Fruit fly (Drosophila melanogaster) whole organism, prepupa: ENCODE results near the gene ras.
A peak's percentile ranks its signal among the peaks of the same experiment; 100 is the strongest.

Experiments used
- CG10631 ChIP-seq: fragments of 200-800 bp; sonication (Bioruptor generic); optimal IDR thresholded peaks from 2 replicates; lab custom pipeline; 2016; ENCODE audit warnings: missing biosample characterization, missing genetic modification characterization
- CG10669 ChIP-seq: fragments of 200-800 bp; sonication (Bioruptor generic); optimal IDR thresholded peaks from 3 replicates; lab custom pipeline; 2018; ENCODE audit warnings: missing biosample characterization, mild to moderate bottlenecking, missing genetic modification characterization, moderate library complexity
- CG11294 ChIP-seq: fragments of 200-800 bp; sonication (Bioruptor generic); IDR thresholded peaks from 2 replicates; pipeline ENCODE4 v1.3.6; 2022; ENCODE audit warnings: missing biosample characterization, missing genetic modification characterization
- CG15336 ChIP-seq: fragments of 200-800 bp; sonication (Bioruptor generic); IDR thresholded peaks from 2 replicates; pipeline ENCODE4 v1.3.6; 2022; ENCODE audit warnings: missing biosample characterization, missing genetic modification characterization
- CG3032 ChIP-seq: fragments of 200-800 bp; optimal IDR thresholded peaks from 2 replicates; lab custom pipeline; 2019; ENCODE audit warnings: missing biosample characterization, mild to moderate bottlenecking, missing genetic modification characterization, moderate library complexity
- CG32006 ChIP-seq: fragments of 200-800 bp; sonication (Bioruptor generic); optimal IDR thresholded peaks from 3 replicates; lab custom pipeline; 2017; ENCODE audit warnings: missing biosample characterization, mild to moderate bottlenecking, missing genetic modification characterization
- CG4318 ChIP-seq: fragments of 200-800 bp; sonication (Bioruptor generic); optimal IDR thresholded peaks from 3 replicates; lab custom pipeline; 2017; ENCODE audit warnings: missing biosample characterization, mild to moderate bottlenecking, missing genetic modification characterization
- CG6792 ChIP-seq: fragments of 200-800 bp; sonication (Bioruptor generic); optimal IDR thresholded peaks from 3 replicates; lab custom pipeline; 2016; ENCODE audit warnings: missing biosample characterization, missing genetic modification characterization
- CG6808 ChIP-seq: fragments of 200-800 bp; sonication (Bioruptor generic); optimal IDR thresholded peaks from 3 replicates; lab custom pipeline; 2017; ENCODE audit warnings: missing biosample characterization, missing genetic modification characterization, mild to moderate bottlenecking, moderate library complexity, missing genetic modification reagents
- CG8119 ChIP-seq: fragments of 200-800 bp; sonication (Bioruptor generic); IDR thresholded peaks from 3 replicates; pipeline ENCODE4 v1.3.6; 2022; ENCODE audit warnings: missing biosample characterization, missing genetic modification characterization
- CG8632 ChIP-seq: fragments of 200-800 bp; sonication (Bioruptor generic); optimal IDR thresholded peaks from 3 replicates; lab custom pipeline; 2016; ENCODE audit warnings: missing biosample characterization, missing genetic modification characterization
- Eip75B ChIP-seq: fragments of 200-800 bp; sonication (Bioruptor generic); optimal IDR thresholded peaks from 3 replicates; lab custom pipeline; 2016; ENCODE audit warnings: missing biosample characterization, missing genetic modification characterization
- Eip78C ChIP-seq: fragments of 200-800 bp; sonication (Bioruptor generic); peaks from one replicate; lab custom pipeline; 2016; ENCODE audit warnings: missing biosample characterization, missing genetic modification characterization
- Eip93F ChIP-seq: fragments of 200-800 bp; sonication (Bioruptor generic); optimal IDR thresholded peaks from 2 replicates; lab custom pipeline; 2016; ENCODE audit warnings: missing biosample characterization, mild to moderate bottlenecking, missing genetic modification characterization
- Ets21C ChIP-seq: fragments of 200-800 bp; sonication (Bioruptor generic); optimal IDR thresholded peaks from 3 replicates; lab custom pipeline; 2016; ENCODE audit warnings: missing biosample characterization, missing genetic modification characterization
- Ets96B ChIP-seq: fragments of 200-800 bp; optimal IDR thresholded peaks from 2 replicates; lab custom pipeline; 2019; ENCODE audit warnings: missing biosample characterization, mild to moderate bottlenecking, missing genetic modification characterization, moderate library complexity
- Hr38 ChIP-seq: sonication (Bioruptor generic); optimal IDR thresholded peaks from 2 replicates; lab custom pipeline; 2016; ENCODE audit warnings: missing biosample characterization, missing genetic modification characterization
- Hr4 ChIP-seq: fragments of 200-800 bp; sonication (Bioruptor generic); optimal IDR thresholded peaks from 3 replicates; lab custom pipeline; 2016; ENCODE audit warnings: missing biosample characterization, missing genetic modification characterization
- Met ChIP-seq: fragments of 200-800 bp; sonication (Bioruptor generic); optimal IDR thresholded peaks from 3 replicates; lab custom pipeline; 2016; ENCODE audit warnings: missing biosample characterization, missing genetic modification characterization
- OdsH ChIP-seq: fragments of 200-800 bp; sonication (Bioruptor generic); optimal IDR thresholded peaks from 3 replicates; lab custom pipeline; 2016; ENCODE audit warnings: missing biosample characterization, missing genetic modification characterization
- Smox ChIP-seq: fragments of 200-800 bp; sonication (Bioruptor generic); optimal IDR thresholded peaks from 3 replicates; lab custom pipeline; 2016; ENCODE audit warnings: missing biosample characterization, missing genetic modification characterization
- Sox14 ChIP-seq: fragments of 200-800 bp; sonication (Bioruptor generic); optimal IDR thresholded peaks from 3 replicates; lab custom pipeline; 2016; ENCODE audit warnings: missing biosample characterization, missing genetic modification characterization
- achi ChIP-seq: fragments of 200-800 bp; sonication (Bioruptor generic); optimal IDR thresholded peaks from 3 replicates; lab custom pipeline; 2016; ENCODE audit warnings: missing biosample characterization, missing genetic modification characterization
- acj6 ChIP-seq: fragments of 200-800 bp; sonication (Bioruptor generic); optimal IDR thresholded peaks from 3 replicates; lab custom pipeline; 2016; ENCODE audit warnings: missing biosample characterization, missing genetic modification characterization
- dac ChIP-seq: fragments of 200-800 bp; sonication (Bioruptor generic); optimal IDR thresholded peaks from 2 replicates; lab custom pipeline; 2017; ENCODE audit warnings: missing biosample characterization, mild to moderate bottlenecking, missing genetic modification characterization
- dsx ChIP-seq: fragments of 200-800 bp; optimal IDR thresholded peaks from 3 replicates; lab custom pipeline; 2019; ENCODE audit warnings: missing biosample characterization, mild to moderate bottlenecking, missing genetic modification characterization, moderate library complexity; ENCODE audit not compliant: poor library complexity, severe bottlenecking
- esn ChIP-seq: fragments of 200-800 bp; sonication (Bioruptor generic); optimal IDR thresholded peaks from 2 replicates; lab custom pipeline; 2016; ENCODE audit warnings: missing biosample characterization, mild to moderate bottlenecking, missing genetic modification characterization, moderate library complexity
- fd59A ChIP-seq: fragments of 200-800 bp; sonication (Bioruptor generic); optimal IDR thresholded peaks from 2 replicates; lab custom pipeline; 2017; ENCODE audit warnings: missing biosample characterization, mild to moderate bottlenecking, missing genetic modification characterization, missing genetic modification reagents
- fkh ChIP-seq: fragments of 200-800 bp; sonication (Bioruptor generic); optimal IDR thresholded peaks from 3 replicates; lab custom pipeline; 2017; ENCODE audit warnings: missing biosample characterization, mild to moderate bottlenecking, missing genetic modification characterization, moderate library complexity
- lz ChIP-seq: fragments of 200-800 bp; sonication (Bioruptor generic); optimal IDR thresholded peaks from 3 replicates; lab custom pipeline; 2016; ENCODE audit warnings: missing biosample characterization, missing genetic modification characterization
- net ChIP-seq: fragments of 200-800 bp; sonication (Bioruptor generic); optimal IDR thresholded peaks from 3 replicates; lab custom pipeline; 2016; ENCODE audit warnings: missing biosample characterization, missing genetic modification characterization
- pdm3 ChIP-seq: fragments of 200-800 bp; sonication (Bioruptor generic); optimal IDR thresholded peaks from 3 replicates; lab custom pipeline; 2016; ENCODE audit warnings: missing biosample characterization, missing genetic modification characterization
- salr ChIP-seq, 2 experiments: fragments of 200-800 bp; sonication (Bioruptor generic); optimal IDR thresholded peaks; 3 replicates each; lab custom pipeline; 2016 to 2018; ENCODE audit warnings: missing biosample characterization in 2 of 2, missing genetic modification characterization in 2 of 2, mild to moderate bottlenecking in 1 of 2
- spab ChIP-seq: fragments of 200-800 bp; sonication (Bioruptor generic); optimal IDR thresholded peaks from 2 replicates; lab custom pipeline; 2017; ENCODE audit warnings: missing biosample characterization, mild to moderate bottlenecking, missing genetic modification characterization, missing genetic modification reagents
- ss ChIP-seq, 2 experiments: fragments of 200-800 bp; sonication (Bioruptor generic); optimal IDR thresholded peaks; 2 replicates in 1 of 2; 3 replicates in 1 of 2; lab custom pipeline; 2017 to 2018; ENCODE audit warnings: mild to moderate bottlenecking in 2 of 2, missing biosample characterization in 2 of 2, missing genetic modification characterization in 2 of 2, moderate library complexity in 1 of 2
- svp ChIP-seq: fragments of 200-800 bp; sonication (Bioruptor generic); peaks from one replicate; lab custom pipeline; 2016; ENCODE audit warnings: missing biosample characterization, missing genetic modification characterization
- topi ChIP-seq: fragments of 200-800 bp; sonication (Bioruptor generic); optimal IDR thresholded peaks from 3 replicates; lab custom pipeline; 2016; ENCODE audit warnings: missing biosample characterization, missing genetic modification characterization
- vri ChIP-seq: fragments of 200-800 bp; sonication (Bioruptor generic); optimal IDR thresholded peaks from 3 replicates; lab custom pipeline; 2016; ENCODE audit warnings: missing biosample characterization, mild to moderate bottlenecking, missing genetic modification characterization

The ras gene

dm6 chrX:10750676-10751075 lies 6.4 kb downstream of the ras start:
- TF ChIP-seq Eip78C (peak; percentile 54), Eip75B (GFP tag; lab: Kevin White, UChicago) (no peak)

- TF ChIP-seq spab: no peak
Measured at dm6 chrX:10751777-10752176, 7.5 kb downstream of the ras start.

- TF ChIP-seq vri (no peak), net (GFP tag; lab: Kevin White, UChicago) (no peak), Ets96B (tag; lab: Kevin White, UChicago) (peak; percentile 1), CG32006 (GFP tag; lab: Kevin White, UChicago) (peak; percentile 47), CG4318 (GFP tag; lab: Kevin White, UChicago) (no peak), CG15336 (no peak), lz (GFP tag; lab: Kevin White, UChicago) (no peak), Eip78C (peak; percentile 59), topi (GFP tag; lab: Kevin White, UChicago) (peak; percentile 3), CG3032 (tag; lab: Kevin White, UChicago) (no peak), Met (GFP tag; lab: Kevin White, UChicago) (peak; percentile 3), CG6792 (GFP tag; lab: Kevin White, UChicago) (no peak), Hr38 (GFP tag; lab: Kevin White, UChicago) (no peak), Eip93F (GFP tag; lab: Kevin White, UChicago) (no peak), salr (GFP tag; optimal IDR thresholded peaks at IDR 0.05; lab: Kevin White, UChicago) (peak in 1 of 2 experiments; percentile 43), svp (GFP tag; lab: Kevin White, UChicago) (peak; percentile 49), Smox (GFP tag; lab: Kevin White, UChicago) (peak; percentile 9), CG10631 (GFP tag; lab: Kevin White, UChicago) (peak; percentile 33), CG8632 (peak; percentile 4), esn (GFP tag; lab: Kevin White, UChicago) (peak; percentile 22), dsx (peak; percentile 53), OdsH (no peak), pdm3 (GFP tag; lab: Kevin White, UChicago) (peak; percentile 30), fd59A (GFP tag; lab: Kevin White, UChicago) (no peak), Sox14 (GFP tag; lab: Kevin White, UChicago) (no peak), fkh (no peak), ss (GFP tag; optimal IDR thresholded peaks at IDR 0.05; lab: Kevin White, UChicago) (peak in 1 of 2 experiments; percentile 18), CG6808 (GFP tag; lab: Kevin White, UChicago) (peak; percentile 20), CG10669 (GFP tag; lab: Kevin White, UChicago) (peak; percentile 36), CG11294 (GFP tag; lab: Robert Waterston, UW) (no peak), CG8119 (no peak), Eip75B (GFP tag; lab: Kevin White, UChicago) (peak; percentile 2), spab (peak; percentile 2), Hr4 (peak; percentile 24), dac (GFP tag; lab: Kevin White, UChicago) (peak; percentile 20)
Measured at dm6 chrX:10756026-10756561, 11.8 kb downstream of the ras start.

dm6 chrX:10757616-10758078 lies 13.3 kb downstream of the ras start, which contains the start of gene Rph:
TSS of gene Rph (minus strand) at chrX:10757666.
- TF ChIP-seq Eip78C: peak; percentile 50
- peak; percentile 8 for TF ChIP-seq CG10631 (GFP tag; lab: Kevin White, UChicago)
- TF ChIP-seq achi (GFP tag; lab: Kevin White, UChicago): peak; percentile 10
- TF ChIP-seq Ets21C: no peak
- no peak for TF ChIP-seq CG3032 (tag; lab: Kevin White, UChicago)
- TF ChIP-seq acj6 (GFP tag; lab: Kevin White, UChicago): no peak
- no peak for TF ChIP-seq fd59A (GFP tag; lab: Kevin White, UChicago)
